Fruit fly (Drosophila melanogaster) whole organism, prepupa: ENCODE data around the gene Adhr.

Source experiments
- CG16779 ChIP-seq: fragments of 200-800 bp; sonication (Bioruptor generic); optimal IDR thresholded peaks from 3 replicates; lab custom pipeline; 2017; ENCODE audit warnings: missing biosample characterization, mild to moderate bottlenecking, missing genetic modification characterization
- Sox102F ChIP-seq: fragments of 200-800 bp; sonication (Bioruptor generic); optimal IDR thresholded peaks from 2 replicates; lab custom pipeline; 2016; ENCODE audit warnings: missing biosample characterization, mild to moderate bottlenecking, missing genetic modification characterization
- fd59A ChIP-seq: fragments of 200-800 bp; sonication (Bioruptor generic); optimal IDR thresholded peaks from 2 replicates; lab custom pipeline; 2017; ENCODE audit warnings: missing biosample characterization, mild to moderate bottlenecking, missing genetic modification characterization, missing genetic modification reagents
- fd85E ChIP-seq: fragments of 200-800 bp; sonication (Bioruptor generic); optimal IDR thresholded peaks from 3 replicates; lab custom pipeline; 2016; ENCODE audit warnings: missing biosample characterization, missing genetic modification characterization
- pdm3 ChIP-seq: fragments of 200-800 bp; sonication (Bioruptor generic); optimal IDR thresholded peaks from 3 replicates; lab custom pipeline; 2016; ENCODE audit warnings: missing biosample characterization, missing genetic modification characterization

The Adhr gene

dm6 chr2L:14664952-14665607 is 49.7 kb downstream of the Adhr start (continued):
- TF ChIP-seq fd59A (GFP tag; lab: Kevin White, UChicago) (peak; percentile 47), fd85E (GFP tag; lab: Kevin White, UChicago) (no peak), CG16779 (tag; lab: Kevin White, UChicago) (no peak), pdm3 (GFP tag; lab: Kevin White, UChicago) (peak; percentile 20)

dm6 chr2L:14668212-14668799 is 53.0 kb downstream of the Adhr start:
- no peak for TF ChIP-seq Sox102F (GFP tag; lab: Kevin White, UChicago)
